Worm (Caenorhabditis elegans): ENCODE measurements around the gene F55G11.10.

Gene F55G11.10

DNA sequence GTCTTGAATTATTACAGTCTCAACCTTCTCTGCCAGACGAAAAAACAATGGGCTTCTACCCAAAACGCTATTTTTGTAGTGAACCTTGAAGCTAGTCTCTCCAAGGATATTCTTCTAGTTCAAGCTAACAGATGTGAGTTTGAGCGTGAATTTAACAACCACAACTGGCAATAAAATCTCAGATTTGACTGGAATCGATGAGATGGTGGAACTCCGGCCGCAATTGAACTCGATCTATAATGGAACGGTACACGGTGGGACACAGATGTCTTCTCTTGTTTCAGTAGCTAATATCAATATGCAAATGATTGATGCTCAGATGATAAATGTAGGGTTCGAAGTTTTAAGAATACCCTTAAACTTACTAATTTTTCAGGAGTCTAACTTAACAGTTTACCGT lies 29.1 kb downstream of the F55G11.10 start:
- TF ChIP-seq C08G9.2 (tag; optimal IDR thresholded peaks at IDR 0.05) (no peak), sox-4 (tag; optimal IDR thresholded peaks at IDR 0.05) (no peak), odd-2 (tag; optimal IDR thresholded peaks at IDR 0.05) (no peak), unc-42 (tag; optimal IDR thresholded peaks at IDR 0.05) (no peak), T23F11.4 (GFP tag; optimal IDR thresholded peaks at IDR 0.05) (no peak), ceh-18 (tag; optimal IDR thresholded peaks at IDR 0.05) (no peak), Y22D7AL.16 (tag; optimal IDR thresholded peaks at IDR 0.05) (no peak), hlh-8 (tag; optimal IDR thresholded peaks at IDR 0.05) (no peak), tbx-2 (tag; optimal IDR thresholded peaks at IDR 0.05) (no peak), ama-1 (optimal IDR thresholded peaks at IDR 0.05) (no peak), ceh-2 (tag; optimal IDR thresholded peaks at IDR 0.05) (no peak), pax-1 (tag; optimal IDR thresholded peaks at IDR 0.05) (no peak), ceh-48 (tag; optimal IDR thresholded peaks at IDR 0.05) (no peak), K02D7.2 (tag; optimal IDR thresholded peaks at IDR 0.05) (no peak), ttx-3 (tag; optimal IDR thresholded peaks at IDR 0.05) (no peak), ref-2 (tag; optimal IDR thresholded peaks at IDR 0.05) (no peak), ceh-34 (tag; optimal IDR thresholded peaks at IDR 0.05) (no peak), ets-4 (tag; optimal IDR thresholded peaks at IDR 0.05) (no peak)

ce11 chrIV:12978307-12979036 lies 29.9 kb downstream of the F55G11.10 start, which contains the start of gene K10D11.2:
Gene K10D11.2 (plus strand): TSS chrIV:12978986.
- TF ChIP-seq elt-2 (tag; optimal IDR thresholded peaks at IDR 0.05) (peak; percentile 61), ets-4 (tag; optimal IDR thresholded peaks at IDR 0.05) (no peak), ceh-18 (tag; optimal IDR thresholded peaks at IDR 0.05) (no peak), ceh-24 (tag; optimal IDR thresholded peaks at IDR 0.05) (no peak)

ce11 chrIV:12985961-12986360 lies 37.4 kb downstream of the F55G11.10 start, which contains the start of gene K10D11.3:
Gene K10D11.3 (minus strand): TSS chrIV:12986134.
- TF ChIP-seq pax-1 (tag; optimal IDR thresholded peaks at IDR 0.05) (no peak), elt-2 (tag; optimal IDR thresholded peaks at IDR 0.05) (peak; percentile 7)

- TF ChIP-seq ztf-16 (tag; optimal IDR thresholded peaks at IDR 0.05), result no peak
- TF ChIP-seq elt-2 (tag; optimal IDR thresholded peaks at IDR 0.05), result no peak
- TF ChIP-seq dmd-4 (tag; optimal IDR thresholded peaks at IDR 0.05; ENCODE audit: borderline replicate concordance), result no peak
- no peak for TF ChIP-seq ceh-14 (tag; optimal IDR thresholded peaks at IDR 0.05)
- no peak for TF ChIP-seq tbx-7 (tag; optimal IDR thresholded peaks at IDR 0.05)
- TF ChIP-seq ama-1 (optimal IDR thresholded peaks at IDR 0.05), result no peak
- no peak for TF ChIP-seq gmeb-2 (tag; optimal IDR thresholded peaks at IDR 0.05)
- no peak for TF ChIP-seq sdc-2 (tag; optimal IDR thresholded peaks at IDR 0.05)
- no peak for TF ChIP-seq pax-1 (tag; optimal IDR thresholded peaks at IDR 0.05)
- TF ChIP-seq T23F11.4 (GFP tag; optimal IDR thresholded peaks at IDR 0.05), result no peak
- TF ChIP-seq zip-5 (tag; optimal IDR thresholded peaks at IDR 0.05), result no peak
- no peak for TF ChIP-seq nfya-1 (tag; optimal IDR thresholded peaks at IDR 0.05)
- TF ChIP-seq hlh-8 (tag; optimal IDR thresholded peaks at IDR 0.05), result no peak
- TF ChIP-seq lin-11 (tag; optimal IDR thresholded peaks at IDR 0.05), result no peak
- TF ChIP-seq nhr-11 (tag; optimal IDR thresholded peaks at IDR 0.05), result no peak
Measured at ce11 chrIV:12989355-12989754, 40.8 kb downstream of the F55G11.10 start, which contains the start of gene K10D11.6. Gene K10D11.6 (minus strand): TSS chrIV:12989455.

- TF ChIP-seq pat-9 (tag; optimal IDR thresholded peaks at IDR 0.05) (no peak), pqm-1 (tag; optimal IDR thresholded peaks at IDR 0.05) (no peak), syd-9 (tag; optimal IDR thresholded peaks at IDR 0.05) (no peak), ceh-6 (GFP tag; optimal IDR thresholded peaks at IDR 0.05) (no peak), K02D7.2 (tag; optimal IDR thresholded peaks at IDR 0.05) (no peak), che-1 (tag; optimal IDR thresholded peaks at IDR 0.05) (no peak)
Measured at ce11 chrIV:12990638-12991037, 42.1 kb downstream of the F55G11.10 start.
